Fruit fly (Drosophila melanogaster) whole organism, embryonic: Measurements from ENCODE around the gene GluProRS.

Experiments used
- Aef1 ChIP-seq: fragments of 200-800 bp; sonication (Bioruptor generic); IDR thresholded peaks from 3 replicates; pipeline ENCODE4 v1.3.6; 2022; ENCODE audit warnings: missing biosample characterization, missing genetic modification characterization
- B-H2 ChIP-seq: fragments of 200-800 bp; sonication (Bioruptor generic); optimal IDR thresholded peaks from 2 replicates; lab custom pipeline; 2018; ENCODE audit warnings: missing biosample characterization, mild to moderate bottlenecking, missing genetic modification characterization
- C15 ChIP-seq: fragments of 200-800 bp; sonication (Bioruptor generic); IDR thresholded peaks from 3 replicates; pipeline ENCODE4 v1.3.6; 2022; ENCODE audit warnings: missing biosample characterization, missing genetic modification characterization
- CG10209 ChIP-seq: fragments of 200-800 bp; sonication (Bioruptor generic); optimal IDR thresholded peaks from 3 replicates; lab custom pipeline; 2017; ENCODE audit warnings: missing biosample characterization, mild to moderate bottlenecking, missing genetic modification characterization, missing genetic modification reagents
- CG11696 ChIP-seq: fragments of 200-800 bp; sonication (Bioruptor generic); IDR thresholded peaks from 2 replicates; pipeline ENCODE4 v1.3.6; 2022; ENCODE audit warnings: missing biosample characterization, missing genetic modification characterization
- CG12659 ChIP-seq: fragments of 200-800 bp; sonication (Bioruptor generic); optimal IDR thresholded peaks from 3 replicates; lab custom pipeline; 2017; ENCODE audit warnings: mild to moderate bottlenecking, missing biosample characterization, missing genetic modification reagents, missing genetic modification characterization
- CG12942 ChIP-seq: fragments of 200-800 bp; sonication (Bioruptor generic); optimal IDR thresholded peaks from 3 replicates; lab custom pipeline; 2016; ENCODE audit warnings: missing biosample characterization, missing genetic modification characterization
- CG13424 ChIP-seq: fragments of 200-800 bp; sonication (Bioruptor generic); optimal IDR thresholded peaks from 2 replicates; lab custom pipeline; 2019; ENCODE audit warnings: missing biosample characterization, mild to moderate bottlenecking, missing genetic modification characterization, moderate library complexity
- CG1603 ChIP-seq: fragments of 200-800 bp; sonication (Bioruptor generic); optimal IDR thresholded peaks from 2 replicates; lab custom pipeline; 2019; ENCODE audit warnings: missing biosample characterization, mild to moderate bottlenecking, missing genetic modification characterization, moderate library complexity
- CG1647 ChIP-seq: fragments of 200-800 bp; sonication (Bioruptor generic); optimal IDR thresholded peaks from 3 replicates; lab custom pipeline; 2016; ENCODE audit warnings: missing biosample characterization, missing genetic modification characterization
- CG16779 ChIP-seq: fragments of 200-800 bp; sonication (Bioruptor generic); IDR thresholded peaks from 2 replicates; pipeline ENCODE4 v1.3.6; 2022; ENCODE audit warnings: missing biosample characterization, missing genetic modification characterization
- CG16815 ChIP-seq: fragments of 200-800 bp; sonication (Bioruptor generic); optimal IDR thresholded peaks from 3 replicates; lab custom pipeline; 2017; ENCODE audit warnings: missing biosample characterization, mild to moderate bottlenecking, missing genetic modification characterization
- CG17385 ChIP-seq: fragments of 200-800 bp; sonication (Bioruptor generic); optimal IDR thresholded peaks from 3 replicates; lab custom pipeline; 2018; ENCODE audit warnings: missing biosample characterization, mild to moderate bottlenecking, missing genetic modification characterization
- CG17829 ChIP-seq: fragments of 200-800 bp; optimal IDR thresholded peaks from 2 replicates; lab custom pipeline; 2019; ENCODE audit warnings: missing biosample characterization, mild to moderate bottlenecking, missing genetic modification characterization, moderate library complexity
- CG17912 ChIP-seq: fragments of 200-800 bp; sonication (Bioruptor generic); optimal IDR thresholded peaks from 2 replicates; lab custom pipeline; 2018; ENCODE audit warnings: missing biosample characterization, mild to moderate bottlenecking, missing genetic modification characterization
- CG18619 ChIP-seq: fragments of 200-800 bp; sonication (Bioruptor generic); optimal IDR thresholded peaks from 3 replicates; lab custom pipeline; 2017; ENCODE audit warnings: missing biosample characterization, mild to moderate bottlenecking, missing genetic modification characterization
- CG2199 ChIP-seq: fragments of 200-800 bp; sonication (Bioruptor generic); IDR thresholded peaks from 3 replicates; pipeline ENCODE4 v1.3.6; 2022; ENCODE audit warnings: missing biosample characterization, missing genetic modification characterization
- CG42726 ChIP-seq: fragments of 200-800 bp; sonication (Bioruptor generic); IDR thresholded peaks from 2 replicates; pipeline ENCODE4 v1.3.6; 2022; ENCODE audit warnings: missing biosample characterization, missing genetic modification characterization; ENCODE audit not compliant: partially characterized antibody
- CG4360 ChIP-seq: fragments of 200-800 bp; sonication (Bioruptor generic); IDR thresholded peaks from 2 replicates; pipeline ENCODE4 v1.3.6; 2022; ENCODE audit warnings: missing biosample characterization, missing genetic modification characterization
- CG4707 ChIP-seq: fragments of 200-800 bp; sonication (Bioruptor generic); optimal IDR thresholded peaks from 2 replicates; lab custom pipeline; 2018; ENCODE audit warnings: missing biosample characterization, mild to moderate bottlenecking, missing genetic modification characterization, moderate library complexity
- CG7928 ChIP-seq: fragments of 200-800 bp; sonication (Bioruptor generic); optimal IDR thresholded peaks from 2 replicates; lab custom pipeline; 2017; ENCODE audit warnings: missing biosample characterization, mild to moderate bottlenecking, missing genetic modification characterization
- CG8290 ChIP-seq, 3 experiments: fragments of 200-800 bp; sonication (Bioruptor generic); optimal IDR thresholded peaks; 2 replicates each; lab custom pipeline; 2016 to 2019; ENCODE audit warnings: missing biosample characterization in 3 of 3, missing genetic modification characterization in 3 of 3, mild to moderate bottlenecking in 2 of 3, moderate library complexity in 1 of 3
- CG9609 ChIP-seq: fragments of 200-800 bp; sonication (Bioruptor generic); optimal IDR thresholded peaks from 3 replicates; lab custom pipeline; 2016; ENCODE audit warnings: missing biosample characterization, missing genetic modification characterization
- D ChIP-seq, 2 experiments: fragments of 200-800 bp in 1 of 2; fragments of >200 bp in 1 of 2; sonication (Bioruptor generic) in 1 of 2; optimal IDR thresholded peaks; 2 replicates in 1 of 2; 3 replicates in 1 of 2; lab custom pipeline; 2017; ENCODE audit warnings: mild to moderate bottlenecking in 1 of 2, missing biosample characterization in 1 of 2, missing genetic modification characterization in 1 of 2, missing genetic modification reagents in 1 of 2
- Dbx ChIP-seq: fragments of 200-800 bp; sonication (Bioruptor generic); IDR thresholded peaks from 3 replicates; pipeline ENCODE4 v1.3.6; 2022; ENCODE audit warnings: missing biosample characterization, missing genetic modification characterization
- ERR ChIP-seq: fragments of 200-800 bp; sonication (Bioruptor generic); optimal IDR thresholded peaks from 2 replicates; lab custom pipeline; 2016; ENCODE audit warnings: missing biosample characterization, missing genetic modification characterization
- HHEX ChIP-seq: fragments of 200-800 bp; sonication (Bioruptor generic); optimal IDR thresholded peaks from 3 replicates; lab custom pipeline; 2017; ENCODE audit warnings: missing biosample characterization, mild to moderate bottlenecking, missing genetic modification characterization, missing genetic modification reagents
- Lpt ChIP-seq: fragments of >200 bp; optimal IDR thresholded peaks from 2 replicates; lab custom pipeline; 2018; ENCODE audit warnings: missing biosample characterization, missing genetic modification characterization
- NC2α ChIP-seq: fragments of 200-800 bp; sonication (Bioruptor generic); optimal IDR thresholded peaks from 2 replicates; lab custom pipeline; 2016; ENCODE audit warnings: missing biosample characterization, missing genetic modification characterization
- Nf-YC ChIP-seq: fragments of 200-800 bp; optimal IDR thresholded peaks from 3 replicates; lab custom pipeline; 2019; ENCODE audit warnings: missing biosample characterization, mild to moderate bottlenecking, missing genetic modification characterization, moderate library complexity
- PHDP ChIP-seq: fragments of 200-800 bp; sonication (Bioruptor generic); optimal IDR thresholded peaks from 3 replicates; lab custom pipeline; 2018; ENCODE audit warnings: missing biosample characterization, mild to moderate bottlenecking, missing genetic modification characterization, moderate library complexity
- Poxn ChIP-seq: fragments of 200-800 bp; sonication (Bioruptor generic); IDR thresholded peaks from 2 replicates; pipeline ENCODE4 v1.3.6; 2022; ENCODE audit warnings: missing biosample characterization, missing genetic modification characterization
- Sin3A ChIP-seq: fragments of >200 bp; optimal IDR thresholded peaks from 2 replicates; lab custom pipeline; 2018
- Spps ChIP-seq: fragments of 200-800 bp; sonication (Bioruptor generic); optimal IDR thresholded peaks from 2 replicates; lab custom pipeline; 2018; ENCODE audit warnings: missing biosample characterization, mild to moderate bottlenecking, missing genetic modification characterization
- bbx ChIP-seq: fragments of 200-800 bp; sonication (Bioruptor generic); IDR thresholded peaks from 2 replicates; pipeline ENCODE4 v1.3.6; 2022; ENCODE audit warnings: missing biosample characterization, missing genetic modification characterization; ENCODE audit not compliant: partially characterized antibody
- bowl ChIP-seq: fragments of 200-800 bp; sonication (Bioruptor generic); IDR thresholded peaks from 2 replicates; pipeline ENCODE4 v1.3.6; 2022; ENCODE audit warnings: missing biosample characterization, missing genetic modification characterization
- cas ChIP-seq: fragments of 200-800 bp; sonication (Bioruptor generic); IDR thresholded peaks from 2 replicates; pipeline ENCODE4 v1.3.6; 2022; ENCODE audit warnings: missing biosample characterization, missing genetic modification characterization
- da ChIP-seq: fragments of 200-800 bp; sonication (Bioruptor generic); optimal IDR thresholded peaks from 2 replicates; lab custom pipeline; 2016; ENCODE audit warnings: missing biosample characterization, missing genetic modification characterization
- fd3F ChIP-seq: fragments of 200-800 bp; sonication (Bioruptor generic); optimal IDR thresholded peaks from 2 replicates; lab custom pipeline; 2018; ENCODE audit warnings: missing biosample characterization, mild to moderate bottlenecking, missing genetic modification characterization, moderate library complexity
- gsb-n ChIP-seq: fragments of 200-800 bp; sonication (Bioruptor generic); optimal IDR thresholded peaks from 3 replicates; lab custom pipeline; 2018; ENCODE audit warnings: missing biosample characterization, mild to moderate bottlenecking, missing genetic modification characterization
- hkb ChIP-seq, 2 experiments: fragments of 200-800 bp in 1 of 2; fragments of >200 bp in 1 of 2; sonication (Bioruptor generic) in 1 of 2; IDR thresholded peaks in 1 of 2; optimal IDR thresholded peaks in 1 of 2; 2 replicates each; pipeline versions ENCODE4 v1.3.6 to Lab custom; 2017 to 2022; ENCODE audit warnings: missing biosample characterization in 1 of 2, missing genetic modification characterization in 1 of 2
- ind ChIP-seq: fragments of 200-800 bp; sonication (Bioruptor generic); optimal IDR thresholded peaks from 3 replicates; lab custom pipeline; 2016; ENCODE audit warnings: missing biosample characterization, missing genetic modification characterization
- ken ChIP-seq: fragments of 200-800 bp; sonication (Bioruptor generic); IDR thresholded peaks from 3 replicates; pipeline ENCODE4 v1.3.6; 2022; ENCODE audit warnings: missing biosample characterization, missing genetic modification characterization
- nau ChIP-seq: fragments of 200-800 bp; sonication (Bioruptor generic); optimal IDR thresholded peaks from 3 replicates; lab custom pipeline; 2017; ENCODE audit warnings: missing biosample characterization, mild to moderate bottlenecking, missing genetic modification characterization, missing genetic modification reagents
- nmo ChIP-seq: fragments of 200-800 bp; sonication (Bioruptor generic); optimal IDR thresholded peaks from 2 replicates; lab custom pipeline; 2018; ENCODE audit warnings: missing biosample characterization, mild to moderate bottlenecking, missing genetic modification characterization, moderate library complexity
- onecut ChIP-seq: fragments of 200-800 bp; sonication (Bioruptor generic); IDR thresholded peaks from 2 replicates; pipeline ENCODE4 v1.3.6; 2022; ENCODE audit warnings: missing biosample characterization, missing genetic modification characterization
- so ChIP-seq: fragments of 200-800 bp; sonication (Bioruptor generic); IDR thresholded peaks from 3 replicates; pipeline ENCODE4 v1.3.6; 2022; ENCODE audit warnings: missing biosample characterization, missing genetic modification characterization
- unc-4 ChIP-seq: fragments of 200-800 bp; sonication (Bioruptor generic); IDR thresholded peaks from 2 replicates; pipeline ENCODE4 v1.3.6; 2022; ENCODE audit warnings: missing biosample characterization, missing genetic modification characterization; ENCODE audit not compliant: partially characterized antibody
- zfh1 ChIP-seq: fragments of 200-800 bp; sonication (Bioruptor generic); IDR thresholded peaks from 3 replicates; pipeline ENCODE4 v1.3.6; 2022; ENCODE audit warnings: missing biosample characterization, missing genetic modification characterization

Gene GluProRS

dm6 chr3R:23986479-23986930 lies 28.3 kb upstream of the GluProRS start, which contains the start of the genes CG13603 and CG5902 (continued):
- TF ChIP-seq hkb (optimal IDR thresholded peaks at IDR 0.05; lab: Kevin White, UChicago) (no peak), hkb (GFP tag; IDR thresholded peaks at IDR 0.05; lab: Robert Waterston, UW) (0 out of 2 replicates have a peak, but pooled peaks have one; percentile 38), CG2199 (0 out of 3 replicates have a peak, but pooled peaks have one; percentile 31), bowl (GFP tag; lab: Robert Waterston, UW) (no peak), CG11696 (GFP tag; lab: Robert Waterston, UW) (no peak), nmo (GFP tag; lab: Kevin White, UChicago) (peak; percentile 82), CG1647 (GFP tag; lab: Kevin White, UChicago) (no peak), CG10209 (GFP tag; lab: Kevin White, UChicago) (no peak), gsb-n (tag; lab: Kevin White, UChicago) (no peak), onecut (peak; percentile 56; the same call in 1 of the 2 replicates), CG9609 (peak; percentile 38), Spps (tag; lab: Kevin White, UChicago) (peak; percentile 23), zfh1 (GFP tag; lab: Robert Waterston, UW) (no peak; the same call in 2 of the 3 replicates), PHDP (tag; lab: Kevin White, UChicago) (no peak), Lpt (GFP tag; lab: Kevin White, UChicago) (no peak), CG4360 (peak; percentile 41; the same call in 1 of the 2 replicates), HHEX (GFP tag; lab: Kevin White, UChicago) (no peak), CG7928 (GFP tag; lab: Kevin White, UChicago) (no peak), CG1603 (peak; percentile 76), CG17829 (tag; lab: Kevin White, UChicago) (peak; percentile 38), D (optimal IDR thresholded peaks at IDR 0.05; lab: Kevin White, UChicago) (peak; percentile 26), D (GFP tag; optimal IDR thresholded peaks at IDR 0.05; lab: Kevin White, UChicago) (no peak), CG42726 (peak; percentile 72; the same call in 1 of the 2 replicates), CG13424 (tag; lab: Kevin White, UChicago) (no peak), NC2α (GFP tag; lab: Kevin White, UChicago) (no peak), C15 (GFP tag; lab: Robert Waterston, UW) (no peak), fd3F (GFP tag; lab: Kevin White, UChicago) (no peak), CG16815 (GFP tag; lab: Kevin White, UChicago) (no peak), CG12942 (GFP tag; lab: Kevin White, UChicago) (peak; percentile 39), B-H2 (GFP tag; lab: Kevin White, UChicago) (no peak), CG17912 (GFP tag; lab: Kevin White, UChicago) (no peak), unc-4 (GFP tag; lab: Robert Waterston, UW) (peak; percentile 65), ERR (GFP tag; lab: Kevin White, UChicago) (peak; percentile 78), CG12659 (GFP tag; lab: Kevin White, UChicago) (peak; percentile 80), bbx (GFP tag; lab: Robert Waterston, UW) (peak; percentile 88), nau (GFP tag; lab: Kevin White, UChicago) (no peak), CG4707 (no peak), CG18619 (GFP tag; lab: Kevin White, UChicago) (no peak), cas (GFP tag; lab: Robert Waterston, UW) (no peak), Nf-YC (tag; lab: Kevin White, UChicago) (no peak), CG8290 (GFP tag; optimal IDR thresholded peaks at IDR 0.05; lab: Kevin White, UChicago) (no peak), CG8290 (tag; optimal IDR thresholded peaks at IDR 0.05; lab: Kevin White, UChicago) (no peak), Aef1 (GFP tag; lab: Robert Waterston, UW) (peak; percentile 13; the same call in 2 of the 3 replicates), Poxn (GFP tag; lab: Robert Waterston, UW) (no peak), Dbx (GFP tag; lab: Robert Waterston, UW) (peak; percentile 77), ind (peak; percentile 60), CG17385 (no peak), Sin3A (lab: Kevin White, UChicago) (peak; percentile 72), so (no peak), ken (GFP tag; lab: Robert Waterston, UW) (peak; percentile 57; the same call in 1 of the 3 replicates), CG16779 (no peak), da (GFP tag; lab: Kevin White, UChicago) (no peak)
